Worm (Caenorhabditis elegans) whole organism, late embryonic: ENCODE data around the gene lys-8.

Experiments used
- F13H6.1 ChIP-seq: sonication (generic microtip); optimal IDR thresholded peaks from 2 replicates; lab custom pipeline; 2016; ENCODE audit warnings: missing genetic modification characterization, missing compliant biosample characterization
- ama-1 ChIP-seq: fragments of 150-350 bp; optimal IDR thresholded peaks from 2 replicates; lab custom pipeline; 2014
- dve-1 ChIP-seq: sonication (generic microtip); optimal IDR thresholded peaks from 2 replicates; lab custom pipeline; 2017; ENCODE audit warnings: antibody characterized with exemption, mild to moderate bottlenecking, missing genetic modification characterization, missing compliant biosample characterization
- ets-4 ChIP-seq: sonication (generic microtip); optimal IDR thresholded peaks from 2 replicates; lab custom pipeline; 2016; ENCODE audit warnings: missing genetic modification characterization, missing compliant biosample characterization
- fax-1 ChIP-seq: sonication (generic microtip); optimal IDR thresholded peaks from 2 replicates; lab custom pipeline; 2016; ENCODE audit warnings: missing genotype, missing genetic modification characterization, missing compliant biosample characterization
- lin-11 ChIP-seq: fragments of 200-800 bp; sonication (Bioruptor generic); optimal IDR thresholded peaks from 2 replicates; lab custom pipeline; 2018; ENCODE audit warnings: mild to moderate bottlenecking, missing genetic modification characterization, missing compliant biosample characterization
- nhr-11 ChIP-seq: fragments of 150-350 bp; optimal IDR thresholded peaks from 2 replicates; lab custom pipeline; 2014; ENCODE audit warnings: missing biosample characterization, missing genetic modification characterization
- pha-4 ChIP-seq: fragments of 150-350 bp; optimal IDR thresholded peaks from 2 replicates; lab custom pipeline; 2018; ENCODE audit warnings: missing biosample characterization, missing genetic modification reagents, missing genetic modification characterization
- rnt-1 ChIP-seq: sonication (generic microtip); optimal IDR thresholded peaks from 2 replicates; lab custom pipeline; 2016; ENCODE audit warnings: missing genetic modification characterization, missing compliant biosample characterization

ce11 chrII:5579236-5579635, 6.7 kb upstream of the lys-8 start:
- TF ChIP-seq ama-1 (lab: Kevin White, UChicago) (no peak), nhr-11 (tag; lab: Kevin White, UChicago) (no peak), dve-1 (tag; lab: Kevin White, UChicago) (no peak), lin-11 (tag; lab: Kevin White, UChicago) (no peak), F13H6.1 (tag; lab: Kevin White, UChicago) (no peak), fax-1 (no peak), rnt-1 (tag; lab: Kevin White, UChicago) (no peak), pha-4 (tag; lab: Kevin White, UChicago) (no peak), ets-4 (tag; lab: Kevin White, UChicago) (no peak)
